Fruit fly (Drosophila melanogaster): Measurements from ENCODE around the gene Targ1.

Gene Targ1

DNA sequence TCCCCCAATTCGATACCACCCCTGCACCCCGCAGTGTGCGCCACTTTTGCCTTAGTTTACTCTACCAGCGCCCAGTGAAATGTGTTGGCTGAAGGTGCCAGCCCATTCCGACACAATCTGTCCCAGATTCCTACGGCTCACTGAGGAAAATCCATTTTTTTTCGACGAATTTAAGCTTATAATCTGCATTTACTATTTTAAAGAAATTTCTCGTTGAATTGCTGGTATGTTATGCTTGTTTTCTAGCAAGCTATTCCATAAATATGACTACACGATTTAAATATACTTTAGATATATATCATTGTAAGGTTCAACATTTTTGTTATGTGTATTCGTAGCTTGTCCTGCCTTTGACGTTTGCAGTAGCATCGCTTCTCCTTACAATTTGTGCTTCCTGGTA, 20.6 kb upstream of the Targ1 start (continued):
- no peak for TF ChIP-seq Eip93F (GFP tag; optimal IDR thresholded peaks at IDR 0.05)
- peak; percentile 78 for TF ChIP-seq CG15336 (GFP tag; IDR thresholded peaks at IDR 0.05)
- peak; percentile 33 for TF ChIP-seq acj6 (GFP tag; optimal IDR thresholded peaks at IDR 0.05)
- no peak for TF ChIP-seq CG31627 (GFP tag; optimal IDR thresholded peaks at IDR 0.05)
- TF ChIP-seq pdm3 (GFP tag; optimal IDR thresholded peaks at IDR 0.05): peak; percentile 47
- no peak for TF ChIP-seq Met (GFP tag; optimal IDR thresholded peaks at IDR 0.05)
- peak; percentile 8 for TF ChIP-seq CG11762 (GFP tag; optimal IDR thresholded peaks at IDR 0.05; ENCODE audit: insufficient read depth)
- TF ChIP-seq esn (GFP tag; optimal IDR thresholded peaks at IDR 0.05): no peak
- TF ChIP-seq Ets96B (tag; optimal IDR thresholded peaks at IDR 0.05): peak; percentile 3
- TF ChIP-seq fkh (GFP tag; optimal IDR thresholded peaks at IDR 0.05): no peak

- TF ChIP-seq Eip78C (GFP tag) (peak; percentile 5), salr (GFP tag; optimal IDR thresholded peaks at IDR 0.05) (no peak)
Observed at dm6 chr3L:21220100-21220499, 17.4 kb upstream of the Targ1 start, which contains the start of gene CG43219. Gene CG43219 (plus strand): TSS chr3L:21220400.

DNA sequence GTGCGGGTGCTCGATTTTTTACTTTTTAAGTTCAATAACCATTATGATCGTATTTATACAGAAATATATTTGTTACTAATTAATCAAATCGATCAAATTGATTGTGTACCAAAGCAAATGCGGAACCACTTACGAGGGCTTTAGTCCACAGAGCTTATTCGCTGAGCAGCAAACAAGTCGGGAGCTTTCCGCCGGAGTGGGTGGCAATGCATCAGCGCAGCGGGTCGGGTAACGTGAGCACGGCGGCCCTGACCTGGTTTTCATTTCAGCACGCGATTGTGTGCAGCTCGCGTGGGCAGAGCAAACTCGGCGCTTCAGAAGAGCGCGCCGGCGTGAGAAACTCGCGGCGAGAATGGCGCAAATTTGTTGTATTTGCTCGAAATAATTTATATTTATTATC, 16.5 kb upstream of the Targ1 start:
- TF ChIP-seq Eip78C (GFP tag) (no peak), fd59A (GFP tag; optimal IDR thresholded peaks at IDR 0.05) (no peak), CG11294 (GFP tag; IDR thresholded peaks at IDR 0.05) (no peak), CG7368 (GFP tag; optimal IDR thresholded peaks at IDR 0.05) (no peak), Eip75B (GFP tag; optimal IDR thresholded peaks at IDR 0.05) (peak; percentile 39), dsx (GFP tag; optimal IDR thresholded peaks at IDR 0.05; ENCODE audit: poor library complexity, severe bottlenecking) (no peak), fd85E (GFP tag; optimal IDR thresholded peaks at IDR 0.05) (no peak), Sox14 (GFP tag; optimal IDR thresholded peaks at IDR 0.05) (no peak), CG6163 (GFP tag; IDR thresholded peaks at IDR 0.05) (peak; percentile 44; the same call in 1 of the 3 replicates), ss (GFP tag; optimal IDR thresholded peaks at IDR 0.05) (no peak), achi (GFP tag; optimal IDR thresholded peaks at IDR 0.05) (no peak), CG10669 (GFP tag; optimal IDR thresholded peaks at IDR 0.05) (no peak), CG31627 (GFP tag; optimal IDR thresholded peaks at IDR 0.05) (no peak), CG4318 (GFP tag; optimal IDR thresholded peaks at IDR 0.05) (no peak), esn (GFP tag; optimal IDR thresholded peaks at IDR 0.05) (no peak), spab (GFP tag; optimal IDR thresholded peaks at IDR 0.05) (no peak), dac (GFP tag; optimal IDR thresholded peaks at IDR 0.05) (no peak), CG8119 (GFP tag; IDR thresholded peaks at IDR 0.05) (no peak)

- TF ChIP-seq fkh (GFP tag; optimal IDR thresholded peaks at IDR 0.05): peak; percentile 60
- TF ChIP-seq fd85E (GFP tag; optimal IDR thresholded peaks at IDR 0.05): no peak
- peak; percentile 76 for TF ChIP-seq Eip78C (GFP tag)
- TF ChIP-seq dsx (GFP tag; optimal IDR thresholded peaks at IDR 0.05; ENCODE audit: poor library complexity, severe bottlenecking): peak; percentile 46
Observed at dm6 chr3L:21216697-21217291, 14.1 kb upstream of the Targ1 start, which contains the start of the genes Trmt112 and Ilk. Gene Trmt112 (minus strand): TSS chr3L:21216839. Gene Ilk (plus strand): TSS chr3L:21216901.

dm6 chr3L:21209921-21210532, 7.3 kb upstream of the Targ1 start, which contains the start of the genes CG10510 and CG10508:
Gene CG10510 (minus strand): TSS chr3L:21210084.
Gene CG10508 (plus strand): TSS chr3L:21210215.
- TF ChIP-seq CG1621 (tag; optimal IDR thresholded peaks at IDR 0.05) (no peak), OdsH (GFP tag; optimal IDR thresholded peaks at IDR 0.05) (no peak), CG8632 (GFP tag; optimal IDR thresholded peaks at IDR 0.05) (no peak), Hr38 (GFP tag; optimal IDR thresholded peaks at IDR 0.05) (no peak), pdm3 (GFP tag; optimal IDR thresholded peaks at IDR 0.05) (no peak), Ets21C (GFP tag; optimal IDR thresholded peaks at IDR 0.05) (no peak), CG6276 (GFP tag; optimal IDR thresholded peaks at IDR 0.05) (no peak), CG11902 (GFP tag; optimal IDR thresholded peaks at IDR 0.05) (no peak), topi (GFP tag; optimal IDR thresholded peaks at IDR 0.05) (no peak), esn (GFP tag; optimal IDR thresholded peaks at IDR 0.05) (no peak), ss (GFP tag; optimal IDR thresholded peaks at IDR 0.05) (no peak), Sox15 (GFP tag; optimal IDR thresholded peaks at IDR 0.05) (no peak), fd59A (GFP tag; optimal IDR thresholded peaks at IDR 0.05) (no peak), CG4318 (GFP tag; optimal IDR thresholded peaks at IDR 0.05) (no peak), eg (GFP tag; IDR thresholded peaks at IDR 0.05) (no peak), svp (GFP tag) (no peak)

All from whole organism, prepupa.